Worm (Caenorhabditis elegans) whole organism, late embryonic: ENCODE measurements around the gene lido-17.

Source experiments
- C08G9.2 ChIP-seq: sonication (generic microtip); optimal IDR thresholded peaks from 2 replicates; lab custom pipeline; 2016; ENCODE audit warnings: mild to moderate bottlenecking, missing genetic modification characterization, moderate library complexity, missing compliant biosample characterization
- ahr-1 ChIP-seq: sonication (generic microtip); optimal IDR thresholded peaks from 2 replicates; lab custom pipeline; 2016; ENCODE audit warnings: missing genetic modification characterization, missing compliant biosample characterization
- ceh-34 ChIP-seq: sonication (generic microtip); optimal IDR thresholded peaks from 2 replicates; lab custom pipeline; 2016; ENCODE audit warnings: mild to moderate bottlenecking, missing genetic modification characterization, missing compliant biosample characterization
- ceh-9 ChIP-seq: sonication (generic microtip); optimal IDR thresholded peaks from 2 replicates; lab custom pipeline; 2016; ENCODE audit warnings: mild to moderate bottlenecking, missing genetic modification characterization, inconsistent platforms, missing compliant biosample characterization
- dmd-4 ChIP-seq: sonication (generic microtip); optimal IDR thresholded peaks from 2 replicates; lab custom pipeline; 2016; ENCODE audit warnings: borderline replicate concordance, missing genetic modification characterization, missing compliant biosample characterization
- hlh-13 ChIP-seq: fragments of 200-800 bp; sonication (Bioruptor generic); optimal IDR thresholded peaks from 2 replicates; lab custom pipeline; 2018; ENCODE audit warnings: mild to moderate bottlenecking, missing genetic modification characterization, missing compliant biosample characterization
- pat-9 ChIP-seq: fragments of 200-800 bp; sonication (Bioruptor generic); optimal IDR thresholded peaks from 2 replicates; lab custom pipeline; 2018; ENCODE audit warnings: mild to moderate bottlenecking, missing genetic modification characterization, moderate library complexity, missing compliant biosample characterization
- pax-1 ChIP-seq: fragments of 150-350 bp; optimal IDR thresholded peaks from 2 replicates; lab custom pipeline; 2014; ENCODE audit warnings: missing biosample characterization, missing genetic modification characterization
- pha-2 ChIP-seq: sonication (generic microtip); optimal IDR thresholded peaks from 2 replicates; lab custom pipeline; 2017; ENCODE audit warnings: mild to moderate bottlenecking, missing genetic modification characterization, missing compliant biosample characterization
- pha-4 ChIP-seq: fragments of 150-350 bp; optimal IDR thresholded peaks from 2 replicates; lab custom pipeline; 2018; ENCODE audit warnings: missing biosample characterization, missing genetic modification reagents, missing genetic modification characterization
- pqm-1 ChIP-seq: sonication (generic microtip); optimal IDR thresholded peaks from 2 replicates; lab custom pipeline; 2016; ENCODE audit warnings: missing genetic modification characterization, missing compliant biosample characterization
- tbx-2 ChIP-seq: sonication (generic microtip); optimal IDR thresholded peaks from 2 replicates; lab custom pipeline; 2016; ENCODE audit warnings: missing genetic modification characterization, missing compliant biosample characterization
- tbx-7 ChIP-seq: sonication (generic microtip); optimal IDR thresholded peaks from 2 replicates; lab custom pipeline; 2016; ENCODE audit warnings: missing genotype, missing genetic modification characterization, missing compliant biosample characterization
- unc-86 ChIP-seq: sonication (generic microtip); optimal IDR thresholded peaks from 2 replicates; lab custom pipeline; 2016; ENCODE audit warnings: missing genetic modification characterization, missing compliant biosample characterization

DNA sequence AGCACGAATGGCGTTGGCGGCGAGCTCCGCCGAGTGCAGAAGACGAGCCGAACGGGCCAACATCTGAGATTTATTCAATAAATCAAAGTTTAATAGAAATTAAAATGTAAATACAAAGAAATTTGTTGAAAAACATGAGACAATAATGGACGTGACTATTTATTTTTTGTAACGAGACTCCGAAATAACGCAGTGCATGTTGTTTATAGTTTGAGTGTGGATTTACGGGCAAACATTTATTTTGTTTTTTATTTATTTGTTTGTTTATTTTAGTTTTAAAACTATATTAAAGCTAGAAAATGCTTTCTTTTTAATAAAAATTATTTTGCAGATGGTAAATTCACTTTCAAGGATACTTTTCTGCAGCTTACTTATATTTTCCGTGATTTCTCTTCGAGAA lies 40.0 kb downstream of the lido-17 start, which contains the start of the genes sdhb-1 and cup-15:
- TF ChIP-seq pqm-1 (tag; lab: Kevin White, UChicago) (no peak), pha-2 (no peak), tbx-7 (tag; lab: Kevin White, UChicago) (no peak), C08G9.2 (tag; lab: Kevin White, UChicago) (no peak), ceh-34 (no peak), dmd-4 (tag; lab: Kevin White, UChicago) (no peak), tbx-2 (no peak), pha-4 (tag; lab: Kevin White, UChicago) (no peak), ceh-9 (tag; lab: Kevin White, UChicago) (no peak), unc-86 (tag; lab: Kevin White, UChicago) (no peak), pat-9 (tag; lab: Kevin White, UChicago) (no peak), pax-1 (tag; lab: Kevin White, UChicago) (no peak), hlh-13 (GFP tag; lab: Kevin White, UChicago) (no peak), ahr-1 (tag; lab: Kevin White, UChicago) (no peak)
